Worm (Caenorhabditis elegans) whole organism, L1 larva: ENCODE data around the gene C36C5.4.

ENCODE experiments used
- aha-1 ChIP-seq: fragments of 150-350 bp; optimal IDR thresholded peaks from 2 replicates; lab custom pipeline; 2014; ENCODE audit warnings: missing biosample characterization, missing genetic modification characterization
- blmp-1 ChIP-seq: fragments of 150-350 bp; optimal IDR thresholded peaks from 2 replicates; lab custom pipeline; 2014; ENCODE audit warnings: missing biosample characterization, missing genetic modification characterization
- ceh-63 ChIP-seq: fragments of 200-800 bp; sonication (Bioruptor generic); optimal IDR thresholded peaks from 2 replicates; lab custom pipeline; 2018; ENCODE audit warnings: mild to moderate bottlenecking, missing genetic modification characterization, missing compliant biosample characterization
- ces-1 ChIP-seq: fragments of 150-350 bp; optimal IDR thresholded peaks from 2 replicates; lab custom pipeline; 2014; ENCODE audit warnings: missing biosample characterization, missing genetic modification reagents, missing genetic modification characterization
- dsc-1 ChIP-seq: sonication (generic microtip); optimal IDR thresholded peaks from 2 replicates; lab custom pipeline; 2016; ENCODE audit warnings: mild to moderate bottlenecking, missing genetic modification characterization, missing compliant biosample characterization
- efl-1 ChIP-seq, 4 experiments: fragments of 150-350 bp; optimal IDR thresholded peaks in 3 of 4; peaks in 1 of 4; 1 replicate in 1 of 4; 2 replicates in 3 of 4; lab custom pipeline; 2014; ENCODE audit warnings: missing biosample characterization in 2 of 4, missing genetic modification characterization in 2 of 4, missing genetic modification reagents in 2 of 4
- efl-3 ChIP-seq: fragments of 200-800 bp; sonication (Bioruptor generic); optimal IDR thresholded peaks from 2 replicates; lab custom pipeline; 2018; ENCODE audit warnings: mild to moderate bottlenecking, missing genetic modification characterization, missing compliant biosample characterization
- elt-2 ChIP-seq: sonication (generic microtip); optimal IDR thresholded peaks from 2 replicates; lab custom pipeline; 2016; ENCODE audit warnings: missing genetic modification characterization, mild to moderate bottlenecking, inconsistent platforms, missing compliant biosample characterization, missing genetic modification reagents
- elt-3 ChIP-seq, 6 experiments: fragments of 150-350 bp in 1 of 6; sonication (generic microtip); optimal IDR thresholded peaks; 2 replicates each; lab custom pipeline; 2017 to 2018; ENCODE audit warnings: missing biosample characterization in 6 of 6, missing genetic modification characterization in 6 of 6, inconsistent platforms in 1 of 6
- fos-1 ChIP-seq: fragments of 150-350 bp; optimal IDR thresholded peaks from 2 replicates; lab custom pipeline; 2014; ENCODE audit warnings: missing biosample characterization, missing genetic modification characterization
- isw-1 ChIP-seq: fragments of 200-800 bp; sonication (Bioruptor generic); IDR thresholded peaks from 2 replicates; pipeline ENCODE4 v1.3.6; 2022; ENCODE audit warnings: missing genetic modification characterization, missing compliant biosample characterization
- lir-3 ChIP-seq: sonication (generic microtip); optimal IDR thresholded peaks from 2 replicates; lab custom pipeline; 2016; ENCODE audit warnings: mild to moderate bottlenecking, missing genetic modification characterization, moderate library complexity, missing compliant biosample characterization; ENCODE audit not compliant: poor library complexity
- mep-1 ChIP-seq: fragments of 150-350 bp; optimal IDR thresholded peaks from 2 replicates; lab custom pipeline; 2014; ENCODE audit warnings: missing biosample characterization, missing genetic modification characterization
- nhr-28 ChIP-seq: fragments of 150-350 bp; optimal IDR thresholded peaks from 2 replicates; lab custom pipeline; 2014; ENCODE audit warnings: missing biosample characterization, missing genetic modification characterization
- nhr-47 ChIP-seq: sonication (generic microtip); optimal IDR thresholded peaks from 2 replicates; lab custom pipeline; 2016; ENCODE audit warnings: mild to moderate bottlenecking, missing genetic modification characterization, moderate library complexity, missing compliant biosample characterization
- nhr-76 ChIP-seq: sonication (generic microtip); optimal IDR thresholded peaks from 2 replicates; lab custom pipeline; 2017; ENCODE audit warnings: missing biosample characterization, missing genetic modification characterization
- nhr-90 ChIP-seq: sonication (generic microtip); optimal IDR thresholded peaks from 2 replicates; lab custom pipeline; 2016; ENCODE audit warnings: mild to moderate bottlenecking, missing genetic modification characterization, missing compliant biosample characterization; ENCODE audit not compliant: poor library complexity
- pag-3 ChIP-seq: sonication (generic microtip); optimal IDR thresholded peaks from 2 replicates; lab custom pipeline; 2017; ENCODE audit warnings: missing genetic modification characterization, mild to moderate bottlenecking, missing compliant biosample characterization, antibody characterized with exemption, borderline replicate concordance; ENCODE audit not compliant: insufficient read depth
- rnt-1 ChIP-seq: sonication (generic microtip); optimal IDR thresholded peaks from 2 replicates; lab custom pipeline; 2016; ENCODE audit warnings: mild to moderate bottlenecking, missing genetic modification characterization, moderate library complexity, missing compliant biosample characterization
- snpc-4 ChIP-seq: fragments of 150-350 bp; optimal IDR thresholded peaks from 2 replicates; lab custom pipeline; 2014; ENCODE audit warnings: missing biosample characterization, missing genetic modification characterization
- sup-37 ChIP-seq: fragments of 200-800 bp; sonication (Bioruptor generic); optimal IDR thresholded peaks from 2 replicates; lab custom pipeline; 2018; ENCODE audit warnings: mild to moderate bottlenecking, missing genetic modification characterization, missing compliant biosample characterization
- tbx-2 ChIP-seq: sonication (generic microtip); optimal IDR thresholded peaks from 2 replicates; lab custom pipeline; 2016; ENCODE audit warnings: missing genetic modification characterization, missing compliant biosample characterization
- unc-62 ChIP-seq: fragments of 150-350 bp; optimal IDR thresholded peaks from 2 replicates; lab custom pipeline; 2014; ENCODE audit warnings: missing biosample characterization, missing genetic modification reagents, missing genetic modification characterization
- unc-98 ChIP-seq: fragments of 200-800 bp; sonication (Bioruptor generic); IDR thresholded peaks from 2 replicates; pipeline ENCODE4 v1.3.6; 2022; ENCODE audit warnings: missing genetic modification characterization, missing compliant biosample characterization
- vab-15 ChIP-seq: sonication (generic microtip); optimal IDR thresholded peaks from 2 replicates; lab custom pipeline; 2017; ENCODE audit warnings: missing genotype, mild to moderate bottlenecking, missing genetic modification characterization, missing compliant biosample characterization
- ztf-11 ChIP-seq, 2 experiments: sonication (generic microtip); optimal IDR thresholded peaks; 2 replicates each; lab custom pipeline; 2016 to 2017; ENCODE audit warnings: missing genetic modification characterization in 2 of 2, missing biosample characterization in 1 of 2, missing compliant biosample characterization in 1 of 2

The C36C5.4 gene

DNA sequence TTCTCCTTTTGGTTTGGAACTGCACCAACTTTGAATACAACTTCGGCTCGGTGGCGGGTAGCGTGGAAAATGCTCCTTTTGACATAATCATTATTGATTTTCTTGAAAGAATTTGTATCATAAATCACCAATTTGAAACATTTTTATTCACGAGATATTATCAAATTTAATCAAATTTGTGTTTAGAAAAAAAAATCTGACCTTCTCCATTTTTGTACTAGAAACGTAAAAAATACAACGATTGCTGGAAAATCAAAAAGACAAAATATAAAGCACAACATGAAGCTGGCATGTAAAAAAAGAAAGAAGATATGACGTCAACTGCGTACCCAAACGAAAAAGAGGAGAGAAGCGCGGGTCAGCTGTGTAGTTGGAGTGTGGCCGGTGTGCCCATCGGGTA lies 34.0 kb downstream of the C36C5.4 start, which contains the start of gene K08D9.4:
Gene K08D9.4, minus strand, starts transcription at position 101 of the 400 bp plus-strand sequence.
- TF ChIP-seq aha-1 (tag; lab: Kevin White, UChicago) = no peak
- peak; percentile 3 for TF ChIP-seq rnt-1 (tag; lab: Kevin White, UChicago)
- no peak for TF ChIP-seq nhr-76 (tag; lab: Kevin White, UChicago)
- TF ChIP-seq unc-98 (GFP tag; lab: Robert Waterston, UW) = no peak
- TF ChIP-seq nhr-90 (tag; lab: Kevin White, UChicago) = no peak
- no peak for TF ChIP-seq efl-3
- no peak for TF ChIP-seq pag-3

DNA sequence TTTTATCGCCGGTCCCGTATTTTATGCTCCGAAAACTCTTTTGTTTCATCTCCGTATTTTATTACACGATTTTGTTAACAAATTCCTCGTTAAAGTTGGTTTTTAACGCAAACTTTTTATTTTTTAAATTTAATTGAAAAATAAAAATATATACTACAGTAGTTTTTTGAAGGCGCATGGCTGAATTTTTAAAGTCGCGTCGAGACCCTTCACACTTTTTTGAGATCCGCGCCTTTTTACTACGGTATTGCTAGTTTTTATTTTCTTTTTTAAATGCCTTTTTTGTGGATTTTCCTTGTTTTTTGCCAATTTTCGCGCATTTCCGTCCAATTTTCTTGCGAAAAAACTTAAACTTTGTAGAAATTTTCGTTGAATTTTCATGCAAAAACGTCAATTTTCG lies 38.1 kb downstream of the C36C5.4 start:
- TF ChIP-seq lir-3 (tag; lab: Kevin White, UChicago) = no peak
- no peak for TF ChIP-seq nhr-28 (tag; lab: Kevin White, UChicago)
- TF ChIP-seq nhr-90 (tag; lab: Kevin White, UChicago) = no peak
- TF ChIP-seq sup-37 = no peak
- TF ChIP-seq blmp-1 = no peak
- TF ChIP-seq fos-1 (tag; lab: Kevin White, UChicago) = no peak
- no peak for TF ChIP-seq mep-1
- TF ChIP-seq unc-62 = no peak
- no peak for TF ChIP-seq ceh-63
- TF ChIP-seq nhr-47 (tag; lab: Kevin White, UChicago) = no peak
- TF ChIP-seq isw-1 = no peak

DNA sequence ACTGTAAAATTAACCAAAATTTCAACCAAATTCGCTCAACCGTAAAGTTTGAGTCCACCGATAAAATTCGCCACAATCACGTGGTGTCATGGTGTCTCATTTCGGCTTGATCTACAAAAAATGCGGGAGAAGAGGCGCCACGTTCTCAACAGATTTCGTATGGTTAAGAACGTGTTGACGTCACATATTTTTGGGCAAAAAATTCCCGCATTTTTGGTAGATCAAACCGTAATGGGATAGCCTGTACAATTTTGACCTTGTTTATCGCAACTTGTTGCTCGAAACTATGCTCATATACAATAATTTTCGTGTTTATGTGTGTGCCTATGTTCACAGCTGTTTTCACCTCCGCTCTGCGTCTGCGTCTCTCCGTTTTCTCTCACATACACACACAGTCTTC lies 42.6 kb downstream of the C36C5.4 start:
- no peak for TF ChIP-seq elt-3 (tag; optimal IDR thresholded peaks at IDR 0.05; lab: Kevin White, UChicago)
- no peak for TF ChIP-seq efl-1 (optimal IDR thresholded peaks at IDR 0.05; lab: Kevin White, UChicago)
- peak in 1 of 2 experiments; percentile 71 for TF ChIP-seq efl-1 (GFP tag; optimal IDR thresholded peaks at IDR 0.05 in 1 of 2; lab: Kevin White, UChicago)

DNA sequence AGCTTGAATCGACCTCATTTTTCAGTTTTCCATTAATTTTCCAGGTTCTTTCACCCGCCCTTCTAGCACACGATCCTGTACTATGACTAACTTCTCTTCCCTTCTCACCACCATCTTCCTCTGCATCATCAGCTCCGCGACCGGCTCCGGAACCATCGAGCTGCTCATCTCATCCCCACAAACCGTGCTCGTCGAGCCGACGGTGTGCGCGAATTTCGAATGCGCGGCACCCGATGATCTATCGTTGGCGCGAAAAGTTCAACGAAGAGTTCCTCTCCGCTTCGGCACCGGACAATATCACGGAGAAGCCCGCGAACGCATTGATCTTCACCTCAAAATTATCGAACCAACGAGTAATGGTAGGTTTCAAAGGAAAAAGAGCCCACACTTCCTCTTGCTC lies 43.8 kb downstream of the C36C5.4 start, which contains the start of gene apx-1:
Gene apx-1, plus strand, starts transcription at position 50 of the 400 bp plus-strand sequence.
- TF ChIP-seq elt-2 (no peak), snpc-4 (no peak), nhr-76 (tag; lab: Kevin White, UChicago) (no peak), tbx-2 (tag; lab: Kevin White, UChicago) (no peak), vab-15 (tag; lab: Kevin White, UChicago) (no peak), ztf-11 (tag; optimal IDR thresholded peaks at IDR 0.05; lab: Kevin White, UChicago) (no peak), efl-1 (optimal IDR thresholded peaks at IDR 0.05; lab: Kevin White, UChicago) (no peak), efl-1 (GFP tag; optimal IDR thresholded peaks at IDR 0.05 in 1 of 2; lab: Kevin White, UChicago) (peak in 1 of 2 experiments; percentile 9), ces-1 (GFP tag; lab: Kevin White, UChicago) (no peak), dsc-1 (tag; lab: Kevin White, UChicago) (no peak)
